Worm (Caenorhabditis elegans) whole organism, young adult: Measurements from ENCODE around the gene T04F8.2.

Experiments
- B0035.1 ChIP-seq: sonication (generic microtip); optimal IDR thresholded peaks from 2 replicates; lab custom pipeline; 2016; ENCODE audit warnings: missing genetic modification characterization, mild to moderate bottlenecking, missing compliant biosample characterization, missing genotype, missing genetic modification reagents
- F22D6.2 ChIP-seq: sonication (generic microtip); optimal IDR thresholded peaks from 2 replicates; lab custom pipeline; 2016; ENCODE audit warnings: mild to moderate bottlenecking, missing genetic modification characterization, missing compliant biosample characterization
- F23B12.7 ChIP-seq: sonication (generic microtip); optimal IDR thresholded peaks from 2 replicates; lab custom pipeline; 2017; ENCODE audit warnings: missing genetic modification characterization, mild to moderate bottlenecking, missing compliant biosample characterization, antibody characterized with exemption, moderate library complexity; ENCODE audit not compliant: insufficient read depth
- F39B2.1 ChIP-seq: fragments of 200-800 bp; sonication (Bioruptor generic); IDR thresholded peaks from 2 replicates; pipeline ENCODE4 v1.3.6; 2022; ENCODE audit warnings: missing genetic modification reagents, missing genetic modification characterization, missing compliant biosample characterization
- F52B5.7 ChIP-seq: sonication (generic microtip); optimal IDR thresholded peaks from 2 replicates; lab custom pipeline; 2016; ENCODE audit warnings: mild to moderate bottlenecking, missing genetic modification characterization, missing compliant biosample characterization
- F57A8.1 ChIP-seq: fragments of 200-800 bp; sonication (Bioruptor generic); optimal IDR thresholded peaks from 2 replicates; lab custom pipeline; 2018; ENCODE audit warnings: mild to moderate bottlenecking, missing genetic modification characterization, moderate library complexity, missing compliant biosample characterization
- K12H6.12 ChIP-seq: fragments of 200-800 bp; sonication (Bioruptor generic); optimal IDR thresholded peaks from 2 replicates; lab custom pipeline; 2018; ENCODE audit warnings: mild to moderate bottlenecking, missing genetic modification characterization, missing compliant biosample characterization
- T26A5.8 ChIP-seq: sonication (generic microtip); optimal IDR thresholded peaks from 2 replicates; lab custom pipeline; 2016; ENCODE audit warnings: missing genetic modification characterization, missing compliant biosample characterization
- Y53G8AR.9 ChIP-seq: fragments of 200-800 bp; sonication (Bioruptor generic); conservative IDR thresholded peaks from 2 replicates; pipeline ENCODE4 v1.3.6; 2022; ENCODE audit warnings: missing genetic modification reagents, missing genetic modification characterization, missing compliant biosample characterization
- Y56A3A.18 ChIP-seq: fragments of 200-800 bp; sonication (Bioruptor generic); IDR thresholded peaks from 2 replicates; pipeline ENCODE4 v1.3.6; 2022; ENCODE audit warnings: missing genetic modification reagents, missing genetic modification characterization, missing compliant biosample characterization
- Y79H2A.3 ChIP-seq: fragments of 200-800 bp; sonication (Bioruptor generic); conservative IDR thresholded peaks from 2 replicates; pipeline ENCODE4 v1.3.6; 2022; ENCODE audit warnings: missing genetic modification reagents, missing genetic modification characterization, missing compliant biosample characterization
- ZK185.1 ChIP-seq: sonication (generic microtip); optimal IDR thresholded peaks from 2 replicates; lab custom pipeline; 2016; ENCODE audit warnings: mild to moderate bottlenecking, missing genetic modification characterization, missing compliant biosample characterization; ENCODE audit not compliant: poor library complexity, severe bottlenecking
- ama-1 ChIP-seq, 3 experiments: fragments of 150-350 bp in 1 of 3; sonication (generic microtip) in 2 of 3; optimal IDR thresholded peaks; 2 replicates each; lab custom pipeline; 2014 to 2018; ENCODE audit warnings: missing biosample characterization in 2 of 3, missing genetic modification characterization in 2 of 3, missing genetic modification reagents in 2 of 3
- aptf-3 ChIP-seq: fragments of 200-800 bp; sonication (Bioruptor generic); IDR thresholded peaks from 2 replicates; pipeline ENCODE4 v1.3.6; 2022; ENCODE audit warnings: missing genetic modification characterization, missing compliant biosample characterization
- attf-6 ChIP-seq: fragments of 200-800 bp; sonication (Bioruptor generic); IDR thresholded peaks from 2 replicates; pipeline ENCODE4 v1.3.6; 2022; ENCODE audit warnings: missing genetic modification reagents, missing genetic modification characterization, missing compliant biosample characterization
- ceh-58 ChIP-seq: fragments of 200-800 bp; sonication (Bioruptor generic); IDR thresholded peaks from 2 replicates; pipeline ENCODE4 v1.3.6; 2022; ENCODE audit warnings: missing genetic modification characterization, missing compliant biosample characterization
- ceh-79 ChIP-seq: sonication (generic microtip); optimal IDR thresholded peaks from 2 replicates; lab custom pipeline; 2017; ENCODE audit warnings: mild to moderate bottlenecking, missing genetic modification characterization, missing compliant biosample characterization
- die-1 ChIP-seq: sonication (generic microtip); optimal IDR thresholded peaks from 2 replicates; lab custom pipeline; 2016; ENCODE audit warnings: missing genotype, mild to moderate bottlenecking, missing genetic modification characterization, missing compliant biosample characterization
- dox-1 ChIP-seq: fragments of 200-800 bp; sonication (Bioruptor generic); IDR thresholded peaks from 2 replicates; pipeline ENCODE4 v1.3.6; 2022; ENCODE audit warnings: missing genetic modification reagents, missing genetic modification characterization, missing compliant biosample characterization
- egl-44 ChIP-seq: fragments of 200-800 bp; sonication (Bioruptor generic); IDR thresholded peaks from 2 replicates; pipeline ENCODE4 v1.3.6; 2022; ENCODE audit warnings: missing genetic modification reagents, missing genetic modification characterization, missing compliant biosample characterization
- ets-4 ChIP-seq: fragments of 200-800 bp; sonication (Bioruptor generic); optimal IDR thresholded peaks from 2 replicates; lab custom pipeline; 2018; ENCODE audit warnings: mild to moderate bottlenecking, missing genetic modification characterization, missing compliant biosample characterization
- hsf-1 ChIP-seq: fragments of 200-800 bp; sonication (Bioruptor generic); IDR thresholded peaks from 2 replicates; pipeline ENCODE4 v1.3.6; 2022; ENCODE audit warnings: missing genetic modification reagents, missing genetic modification characterization, missing compliant biosample characterization
- lag-1 ChIP-seq: fragments of 200-800 bp; sonication (Bioruptor generic); IDR thresholded peaks from 2 replicates; pipeline ENCODE4 v1.3.6; 2022; ENCODE audit warnings: missing genetic modification reagents, missing genetic modification characterization, missing compliant biosample characterization
- let-607 ChIP-seq, 2 experiments: fragments of 200-800 bp in 1 of 2; sonication (Bioruptor generic) in 1 of 2; sonication (generic microtip) in 1 of 2; optimal IDR thresholded peaks; 2 replicates each; lab custom pipeline; 2016 to 2018; ENCODE audit warnings: mild to moderate bottlenecking in 2 of 2, missing compliant biosample characterization in 2 of 2, missing genetic modification characterization in 2 of 2, moderate library complexity in 2 of 2, missing genotype in 1 of 2
- madf-10 ChIP-seq: sonication (generic microtip); optimal IDR thresholded peaks from 2 replicates; lab custom pipeline; 2016; ENCODE audit warnings: mild to moderate bottlenecking, missing genetic modification characterization, missing compliant biosample characterization
- madf-3 ChIP-seq: fragments of 200-800 bp; sonication (Bioruptor generic); IDR thresholded peaks from 2 replicates; pipeline ENCODE4 v1.3.6; 2022; ENCODE audit warnings: missing genetic modification reagents, missing genetic modification characterization, missing compliant biosample characterization
- mes-4 ChIP-seq: sonication (generic microtip); optimal IDR thresholded peaks from 2 replicates; lab custom pipeline; 2016; ENCODE audit warnings: missing genotype, missing genetic modification characterization, missing compliant biosample characterization
- nfya-1 ChIP-seq: sonication (generic microtip); optimal IDR thresholded peaks from 2 replicates; lab custom pipeline; 2017; ENCODE audit warnings: antibody characterized with exemption, missing compliant biosample characterization, missing genetic modification characterization, borderline replicate concordance; ENCODE audit not compliant: insufficient read depth
- nfya-2 ChIP-seq: fragments of 200-800 bp; sonication (Bioruptor generic); IDR thresholded peaks from 2 replicates; pipeline ENCODE4 v1.3.6; 2022; ENCODE audit warnings: missing genetic modification reagents, missing genetic modification characterization, missing compliant biosample characterization
- nfyb-1 ChIP-seq: fragments of 200-800 bp; sonication (Bioruptor generic); IDR thresholded peaks from 2 replicates; pipeline ENCODE4 v1.3.6; 2022; ENCODE audit warnings: missing genetic modification reagents, missing genetic modification characterization, missing compliant biosample characterization
- nhr-80 ChIP-seq: sonication (generic microtip); optimal IDR thresholded peaks from 2 replicates; lab custom pipeline; 2016; ENCODE audit warnings: missing genetic modification characterization, missing compliant biosample characterization
- rcor-1 ChIP-seq: fragments of 200-800 bp; sonication (Bioruptor generic); IDR thresholded peaks from 2 replicates; pipeline ENCODE4 v1.3.6; 2022; ENCODE audit warnings: missing genetic modification reagents, missing genetic modification characterization, missing compliant biosample characterization
- rpc-1 ChIP-seq, 2 experiments: fragments of 150-350 bp in 1 of 2; sonication (generic microtip) in 1 of 2; optimal IDR thresholded peaks; 2 replicates each; lab custom pipeline; 2014 to 2018; ENCODE audit warnings: missing biosample characterization in 1 of 2, missing genetic modification characterization in 1 of 2, missing genetic modification reagents in 1 of 2, missing genotype in 1 of 2
- sea-2 ChIP-seq: fragments of 200-800 bp; sonication (Bioruptor generic); IDR thresholded peaks from 2 replicates; pipeline ENCODE4 v1.3.6; 2022; ENCODE audit warnings: missing genetic modification characterization, missing compliant biosample characterization
- snpc-3.4 ChIP-seq: sonication (generic microtip); optimal IDR thresholded peaks from 2 replicates; lab custom pipeline; 2017; ENCODE audit warnings: missing genetic modification characterization, mild to moderate bottlenecking, missing compliant biosample characterization, antibody characterized with exemption, moderate library complexity, missing genotype, missing genetic modification reagents
- unc-62 ChIP-seq: fragments of 150-350 bp; optimal IDR thresholded peaks from 2 replicates; lab custom pipeline; 2014; ENCODE audit warnings: missing biosample characterization, missing genetic modification reagents, missing genetic modification characterization
- zfh-2 ChIP-seq: fragments of 200-800 bp; sonication (Bioruptor generic); conservative IDR thresholded peaks from 2 replicates; pipeline ENCODE4 v1.3.6; 2022; ENCODE audit warnings: missing genetic modification reagents, missing genetic modification characterization, missing compliant biosample characterization
- ztf-22 ChIP-seq: fragments of 200-800 bp; sonication (Bioruptor generic); optimal IDR thresholded peaks from 2 replicates; lab custom pipeline; 2018; ENCODE audit warnings: mild to moderate bottlenecking, missing genetic modification characterization, moderate library complexity, missing compliant biosample characterization
- ztf-25 ChIP-seq: fragments of 200-800 bp; sonication (Bioruptor generic); IDR thresholded peaks from 2 replicates; pipeline ENCODE4 v1.3.6; 2022; ENCODE audit warnings: missing genetic modification reagents, missing genetic modification characterization, missing compliant biosample characterization
- ztf-26 ChIP-seq: sonication (generic microtip); optimal IDR thresholded peaks from 2 replicates; lab custom pipeline; 2017; ENCODE audit warnings: missing genetic modification characterization, missing compliant biosample characterization

Gene T04F8.2

ce11 chrX:11617387-11617786, 39.0 kb downstream of the T04F8.2 start, which contains the start of gene F52D10.4:
Gene F52D10.4 (plus strand): TSS chrX:11617470.
- TF ChIP-seq mes-4 (tag; lab: Kevin White, UChicago), result no peak
- no peak for TF ChIP-seq F22D6.2 (tag; lab: Kevin White, UChicago)
- no peak for TF ChIP-seq ceh-58 (GFP tag; lab: Robert Waterston, UW)

- TF ChIP-seq let-607 (tag; optimal IDR thresholded peaks at IDR 0.05; lab: Kevin White, UChicago), result peak; percentile 61 to 64
- peak; percentile 18 for TF ChIP-seq ztf-22
- TF ChIP-seq ets-4 (GFP tag; lab: Kevin White, UChicago), result peak; percentile 17
- no peak for TF ChIP-seq Y79H2A.3
- TF ChIP-seq Y53G8AR.9 (GFP tag; lab: Robert Waterston, UW), result 0 out of 2 replicates have a peak, but pooled peaks have one; percentile 21
- peak; percentile 8 for TF ChIP-seq ZK185.1 (tag; lab: Kevin White, UChicago)
- no peak for TF ChIP-seq T26A5.8
- peak; percentile 95 for TF ChIP-seq unc-62 (GFP tag; lab: Kevin White, UChicago)
- TF ChIP-seq nhr-80 (tag; lab: Kevin White, UChicago), result peak; percentile 76
- no peak for TF ChIP-seq dox-1 (GFP tag; lab: Robert Waterston, UW)
- no peak for TF ChIP-seq K12H6.12 (tag; lab: Kevin White, UChicago)
- TF ChIP-seq rcor-1, result no peak
- TF ChIP-seq, all 124 proteins: peak for 7
Measured at ce11 chrX:11608110-11608759, 48.1 kb downstream of the T04F8.2 start.

ce11 chrX:11607500-11607823, 48.9 kb downstream of the T04F8.2 start:
- TF ChIP-seq madf-3 (no peak), ztf-26 (tag; lab: Kevin White, UChicago) (no peak), zfh-2 (GFP tag; lab: Robert Waterston, UW) (no peak), die-1 (tag; lab: Kevin White, UChicago) (no peak), F22D6.2 (tag; lab: Kevin White, UChicago) (no peak), F52B5.7 (tag; lab: Kevin White, UChicago) (no peak), ceh-79 (tag; lab: Kevin White, UChicago) (no peak), attf-6 (GFP tag; lab: Robert Waterston, UW) (no peak), nfyb-1 (GFP tag; lab: Robert Waterston, UW) (no peak), rpc-1 (optimal IDR thresholded peaks at IDR 0.05; lab: Kevin White, UChicago) (no peak), rpc-1 (tag; optimal IDR thresholded peaks at IDR 0.05; lab: Kevin White, UChicago) (no peak), nfya-1 (tag; lab: Kevin White, UChicago) (no peak), snpc-3.4 (tag; lab: Kevin White, UChicago) (no peak), F57A8.1 (GFP tag; lab: Kevin White, UChicago) (no peak), ztf-25 (GFP tag; lab: Robert Waterston, UW) (no peak), nfya-2 (no peak)
- TF ChIP-seq, all 124 proteins: peak for 0

- TF ChIP-seq egl-44 (GFP tag; lab: Robert Waterston, UW) (no peak), madf-10 (no peak), ZK185.1 (tag; lab: Kevin White, UChicago) (no peak), F23B12.7 (tag; lab: Kevin White, UChicago) (no peak), zfh-2 (GFP tag; lab: Robert Waterston, UW) (no peak), F39B2.1 (GFP tag; lab: Robert Waterston, UW) (no peak), aptf-3 (GFP tag; lab: Robert Waterston, UW) (no peak), B0035.1 (tag; lab: Kevin White, UChicago) (no peak), lag-1 (GFP tag; lab: Robert Waterston, UW) (no peak), ama-1 (optimal IDR thresholded peaks at IDR 0.05; lab: Kevin White, UChicago) (no peak), ama-1 (GFP tag; optimal IDR thresholded peaks at IDR 0.05; lab: Kevin White, UChicago) (no peak), sea-2 (GFP tag; lab: Robert Waterston, UW) (no peak), hsf-1 (GFP tag; lab: Robert Waterston, UW) (no peak), Y56A3A.18 (GFP tag; lab: Robert Waterston, UW) (no peak)
Measured at ce11 chrX:11606815-11607499, 49.4 kb downstream of the T04F8.2 start.
